Fruit fly (Drosophila melanogaster) whole organism, wandering third instar larva: ENCODE data around the gene Pde6.
A peak's percentile ranks its signal among the peaks of the same experiment; 100 is the strongest.

Experiments used
- Abd-B ChIP-seq: fragments of >200 bp; optimal IDR thresholded peaks from 2 replicates; lab custom pipeline; 2017; ENCODE audit warnings: missing biosample characterization, missing genetic modification characterization
- CG32264 ChIP-seq: fragments of 200-800 bp; sonication (Bioruptor generic); optimal IDR thresholded peaks from 2 replicates; lab custom pipeline; 2016; ENCODE audit warnings: missing biosample characterization, missing genetic modification characterization
- Dif ChIP-seq: fragments of 200-275, 200-300 bp; sonication (Bioruptor generic); optimal IDR thresholded peaks from 2 replicates; lab custom pipeline; 2018; ENCODE audit warnings: missing biosample characterization, missing genetic modification characterization; ENCODE audit not compliant: partially characterized antibody
- Hr83 ChIP-seq: fragments of 200-300 bp; sonication (Bioruptor generic); optimal IDR thresholded peaks from 2 replicates; lab custom pipeline; 2016; ENCODE audit warnings: missing biosample characterization, mild to moderate bottlenecking, missing genetic modification characterization, moderate library complexity; ENCODE audit not compliant: poor library complexity, severe bottlenecking
- OdsH ChIP-seq: fragments of 200-800 bp; sonication (Bioruptor generic); optimal IDR thresholded peaks from 2 replicates; lab custom pipeline; 2016; ENCODE audit warnings: missing biosample characterization, mild to moderate bottlenecking, missing genetic modification characterization
- Rel ChIP-seq, 2 experiments: fragments of 200-800 bp; sonication (Bioruptor generic) in 1 of 2; optimal IDR thresholded peaks; 2 replicates in 1 of 2; 3 replicates in 1 of 2; lab custom pipeline; 2016 to 2019; ENCODE audit warnings: mild to moderate bottlenecking in 2 of 2, missing biosample characterization in 2 of 2, missing genetic modification characterization in 2 of 2, moderate library complexity in 1 of 2
- Sp1 ChIP-seq: fragments of 200-800 bp; sonication (Bioruptor generic); optimal IDR thresholded peaks from 3 replicates; lab custom pipeline; 2019; ENCODE audit warnings: missing biosample characterization, mild to moderate bottlenecking, missing genetic modification characterization, moderate library complexity
- br ChIP-seq: fragments of 200-800 bp; sonication (Bioruptor generic); optimal IDR thresholded peaks from 2 replicates; lab custom pipeline; 2016; ENCODE audit warnings: missing biosample characterization, missing genetic modification characterization
- dl ChIP-seq, 2 experiments: fragments of 175-275, 200-275 bp in 1 of 2; fragments of 200-275 bp in 1 of 2; sonication (Bioruptor generic); optimal IDR thresholded peaks; lab custom pipeline; 2018; ENCODE audit warnings: mild to moderate bottlenecking in 2 of 2, missing biosample characterization in 2 of 2, missing genetic modification characterization in 2 of 2, moderate library complexity in 2 of 2; ENCODE audit not compliant: partially characterized antibody in 2 of 2, insufficient read depth in 1 of 2
- dmrt93B ChIP-seq: fragments of 200-800 bp; sonication (Bioruptor generic); optimal IDR thresholded peaks from 2 replicates; lab custom pipeline; 2018; ENCODE audit warnings: missing biosample characterization, mild to moderate bottlenecking, missing genetic modification characterization
- h ChIP-seq: fragments of 200-800 bp; sonication (Bioruptor generic); optimal IDR thresholded peaks from 3 replicates; lab custom pipeline; 2016; ENCODE audit warnings: missing biosample characterization, mild to moderate bottlenecking, missing genetic modification characterization
- pan ChIP-seq: fragments of >200 bp; optimal IDR thresholded peaks from 2 replicates; lab custom pipeline; 2017
- rgr ChIP-seq: fragments of 200-800 bp; sonication (Bioruptor generic); optimal IDR thresholded peaks from 3 replicates; lab custom pipeline; 2016; ENCODE audit warnings: missing biosample characterization, mild to moderate bottlenecking, missing genetic modification characterization
- sage ChIP-seq: fragments of 200-800 bp; sonication (Bioruptor generic); optimal IDR thresholded peaks from 2 replicates; lab custom pipeline; 2016; ENCODE audit warnings: missing biosample characterization, mild to moderate bottlenecking, missing genetic modification characterization

DNA sequence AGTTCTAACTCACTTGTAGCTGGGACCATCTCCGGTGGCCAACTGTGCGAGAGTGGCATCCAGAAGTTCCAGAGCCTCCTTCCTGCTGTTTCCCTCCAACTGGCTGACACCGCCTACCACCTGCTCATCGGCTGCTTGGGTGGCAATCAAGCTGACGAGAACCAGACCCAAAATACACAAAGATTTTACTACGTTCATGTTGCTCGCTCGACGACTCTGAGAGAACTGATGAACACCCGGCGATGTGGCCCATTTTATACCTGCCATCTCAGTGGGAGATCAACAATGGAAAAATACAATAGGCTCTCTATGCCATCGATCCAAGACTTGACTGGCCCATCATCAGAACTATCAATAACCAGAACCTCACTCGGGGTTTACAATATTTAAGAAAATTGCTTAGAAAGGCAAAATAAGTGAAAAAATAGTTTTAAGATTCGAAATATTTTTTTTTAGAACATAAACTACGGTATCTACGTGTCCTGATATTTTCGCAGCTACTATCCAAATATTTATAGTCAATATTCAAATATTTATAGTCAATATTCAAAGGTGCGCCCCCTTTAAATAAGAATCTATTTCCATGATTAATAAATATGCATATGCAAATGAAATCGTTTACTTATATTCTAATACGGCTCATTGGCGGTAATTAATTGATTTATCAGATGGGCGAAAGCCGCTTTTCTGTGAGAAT, 11.5 kb upstream of the Pde6 start, which contains the start of gene Cys:
- TF ChIP-seq OdsH (GFP tag; lab: Kevin White, UChicago) = no peak
- peak; percentile 3 for TF ChIP-seq rgr (GFP tag; lab: Kevin White, UChicago)
- TF ChIP-seq h = no peak
- no peak for TF ChIP-seq Hr83 (GFP tag; lab: Kevin White, UChicago)
- no peak for TF ChIP-seq br (GFP tag; lab: Kevin White, UChicago)
- TF ChIP-seq Dif = peak; percentile 69
- no peak for TF ChIP-seq dl (GFP tag; optimal IDR thresholded peaks at IDR 0.05; lab: Kevin White, UChicago; ENCODE audit: insufficient read depth in 1 of 2, partially characterized antibody in 2 of 2)
- no peak for TF ChIP-seq Abd-B (GFP tag; lab: Kevin White, UChicago)
- no peak for TF ChIP-seq CG32264 (GFP tag; lab: Kevin White, UChicago)
- no peak for TF ChIP-seq pan (lab: Kevin White, UChicago)
- TF ChIP-seq sage = no peak
- TF ChIP-seq Rel (GFP tag; optimal IDR thresholded peaks at IDR 0.05; lab: Kevin White, UChicago) = no peak
- TF ChIP-seq Rel (tag; optimal IDR thresholded peaks at IDR 0.05; lab: Kevin White, UChicago) = no peak
- no peak for TF ChIP-seq Sp1 (GFP tag; lab: Kevin White, UChicago)
- TF ChIP-seq dmrt93B = no peak
